Worm (Caenorhabditis elegans) whole organism, late embryonic: Measurements from ENCODE around the gene Y40H7A.4.
"Not testable (repeated sequence)": the region's sequence is repeated elsewhere in the genome, so short reads cannot be mapped to it uniquely, and the experiment has no call there.

Experiments used
- C38D4.7 ChIP-seq: fragments of 200-800 bp; sonication (Bioruptor generic); optimal IDR thresholded peaks from 2 replicates; lab custom pipeline; 2018; ENCODE audit warnings: mild to moderate bottlenecking, missing genetic modification characterization, moderate library complexity, missing compliant biosample characterization
- K09A11.1 ChIP-seq: sonication (generic microtip); optimal IDR thresholded peaks from 2 replicates; lab custom pipeline; 2017; ENCODE audit warnings: antibody characterized with exemption, mild to moderate bottlenecking, missing genetic modification characterization, missing compliant biosample characterization; ENCODE audit not compliant: insufficient read depth
- T23F11.4 ChIP-seq: fragments of 200-800 bp; sonication (Bioruptor generic); optimal IDR thresholded peaks from 2 replicates; lab custom pipeline; 2018; ENCODE audit warnings: mild to moderate bottlenecking, missing genetic modification characterization, missing compliant biosample characterization
- Y22D7AL.16 ChIP-seq: sonication (generic microtip); optimal IDR thresholded peaks from 2 replicates; lab custom pipeline; 2016; ENCODE audit warnings: missing genetic modification characterization, missing compliant biosample characterization
- ceh-19 ChIP-seq: fragments of 200-800 bp; sonication (Bioruptor generic); optimal IDR thresholded peaks from 2 replicates; lab custom pipeline; 2018; ENCODE audit warnings: mild to moderate bottlenecking, missing genetic modification characterization, missing compliant biosample characterization
- ceh-2 ChIP-seq: sonication (generic microtip); optimal IDR thresholded peaks from 2 replicates; lab custom pipeline; 2016; ENCODE audit warnings: missing genotype, missing genetic modification characterization, missing compliant biosample characterization
- ceh-24 ChIP-seq: sonication (generic microtip); optimal IDR thresholded peaks from 2 replicates; lab custom pipeline; 2016; ENCODE audit warnings: mild to moderate bottlenecking, missing genetic modification characterization, missing compliant biosample characterization
- ceh-30 ChIP-seq: fragments of 150-350 bp; optimal IDR thresholded peaks from 2 replicates; lab custom pipeline; 2014; ENCODE audit warnings: missing biosample characterization, missing genetic modification characterization
- ceh-31 ChIP-seq: sonication (generic microtip); optimal IDR thresholded peaks from 2 replicates; lab custom pipeline; 2016; ENCODE audit warnings: missing genetic modification characterization, missing compliant biosample characterization
- ceh-34 ChIP-seq: sonication (generic microtip); optimal IDR thresholded peaks from 2 replicates; lab custom pipeline; 2016; ENCODE audit warnings: mild to moderate bottlenecking, missing genetic modification characterization, missing compliant biosample characterization
- ceh-6 ChIP-seq: fragments of 200-800 bp; sonication (Bioruptor generic); optimal IDR thresholded peaks from 2 replicates; lab custom pipeline; 2018; ENCODE audit warnings: mild to moderate bottlenecking, missing genetic modification characterization, missing compliant biosample characterization
- ceh-9 ChIP-seq: sonication (generic microtip); optimal IDR thresholded peaks from 2 replicates; lab custom pipeline; 2016; ENCODE audit warnings: mild to moderate bottlenecking, missing genetic modification characterization, inconsistent platforms, missing compliant biosample characterization
- che-1 ChIP-seq: sonication (generic microtip); optimal IDR thresholded peaks from 2 replicates; lab custom pipeline; 2016; ENCODE audit warnings: mild to moderate bottlenecking, missing genetic modification characterization, missing compliant biosample characterization
- dmd-4 ChIP-seq: sonication (generic microtip); optimal IDR thresholded peaks from 2 replicates; lab custom pipeline; 2016; ENCODE audit warnings: borderline replicate concordance, missing genetic modification characterization, missing compliant biosample characterization
- elt-4 ChIP-seq: sonication (generic microtip); optimal IDR thresholded peaks from 2 replicates; lab custom pipeline; 2016; ENCODE audit warnings: missing genetic modification characterization, missing compliant biosample characterization
- ets-4 ChIP-seq: sonication (generic microtip); optimal IDR thresholded peaks from 2 replicates; lab custom pipeline; 2016; ENCODE audit warnings: missing genetic modification characterization, missing compliant biosample characterization
- eyg-1 ChIP-seq: sonication (generic microtip); optimal IDR thresholded peaks from 2 replicates; lab custom pipeline; 2016; ENCODE audit warnings: missing genotype, missing genetic modification characterization, missing compliant biosample characterization
- fax-1 ChIP-seq: sonication (generic microtip); optimal IDR thresholded peaks from 2 replicates; lab custom pipeline; 2016; ENCODE audit warnings: missing genotype, missing genetic modification characterization, missing compliant biosample characterization
- fkh-10 ChIP-seq: fragments of 150-350 bp; optimal IDR thresholded peaks from 2 replicates; lab custom pipeline; 2014; ENCODE audit warnings: missing biosample characterization, missing genetic modification reagents, missing genetic modification characterization
- hlh-13 ChIP-seq: fragments of 200-800 bp; sonication (Bioruptor generic); optimal IDR thresholded peaks from 2 replicates; lab custom pipeline; 2018; ENCODE audit warnings: mild to moderate bottlenecking, missing genetic modification characterization, missing compliant biosample characterization
- hlh-6 ChIP-seq: sonication (generic microtip); optimal IDR thresholded peaks from 2 replicates; lab custom pipeline; 2016; ENCODE audit warnings: missing genotype, missing genetic modification characterization, missing compliant biosample characterization
- hlh-8 ChIP-seq: sonication (generic microtip); optimal IDR thresholded peaks from 2 replicates; lab custom pipeline; 2016; ENCODE audit warnings: missing genotype, missing genetic modification characterization, missing compliant biosample characterization
- mec-3 ChIP-seq: sonication (generic microtip); optimal IDR thresholded peaks from 2 replicates; lab custom pipeline; 2016; ENCODE audit warnings: borderline replicate concordance, missing genetic modification characterization, missing compliant biosample characterization
- nhr-232 ChIP-seq: sonication (generic microtip); optimal IDR thresholded peaks from 2 replicates; lab custom pipeline; 2016; ENCODE audit warnings: missing genetic modification characterization, missing compliant biosample characterization
- npax-4 ChIP-seq: sonication (generic microtip); optimal IDR thresholded peaks from 2 replicates; lab custom pipeline; 2016; ENCODE audit warnings: missing genetic modification characterization, missing compliant biosample characterization
- odd-2 ChIP-seq: sonication (generic microtip); optimal IDR thresholded peaks from 2 replicates; lab custom pipeline; 2017; ENCODE audit warnings: antibody characterized with exemption, mild to moderate bottlenecking, missing genetic modification characterization, missing compliant biosample characterization
- pag-3 ChIP-seq: sonication (generic microtip); optimal IDR thresholded peaks from 2 replicates; lab custom pipeline; 2016; ENCODE audit warnings: missing compliant biosample characterization, missing genetic modification characterization, borderline replicate concordance
- pat-9 ChIP-seq: fragments of 200-800 bp; sonication (Bioruptor generic); optimal IDR thresholded peaks from 2 replicates; lab custom pipeline; 2018; ENCODE audit warnings: mild to moderate bottlenecking, missing genetic modification characterization, moderate library complexity, missing compliant biosample characterization
- pha-2 ChIP-seq: sonication (generic microtip); optimal IDR thresholded peaks from 2 replicates; lab custom pipeline; 2017; ENCODE audit warnings: mild to moderate bottlenecking, missing genetic modification characterization, missing compliant biosample characterization
- pros-1 ChIP-seq: fragments of 150-350 bp; optimal IDR thresholded peaks from 2 replicates; lab custom pipeline; 2014; ENCODE audit warnings: missing biosample characterization, missing genetic modification reagents, missing genetic modification characterization
- ref-2 ChIP-seq: sonication (generic microtip); optimal IDR thresholded peaks from 2 replicates; lab custom pipeline; 2016; ENCODE audit warnings: missing genetic modification characterization, missing compliant biosample characterization
- sdc-2 ChIP-seq: sonication (generic microtip); optimal IDR thresholded peaks from 2 replicates; lab custom pipeline; 2016; ENCODE audit warnings: missing genotype, missing genetic modification characterization, missing compliant biosample characterization
- tbx-2 ChIP-seq: sonication (generic microtip); optimal IDR thresholded peaks from 2 replicates; lab custom pipeline; 2016; ENCODE audit warnings: missing genetic modification characterization, missing compliant biosample characterization
- tbx-7 ChIP-seq: sonication (generic microtip); optimal IDR thresholded peaks from 2 replicates; lab custom pipeline; 2016; ENCODE audit warnings: missing genotype, missing genetic modification characterization, missing compliant biosample characterization
- ttx-3 ChIP-seq: sonication (generic microtip); optimal IDR thresholded peaks from 2 replicates; lab custom pipeline; 2016; ENCODE audit warnings: missing genetic modification reagents, missing genetic modification characterization, missing compliant biosample characterization
- unc-3 ChIP-seq, 2 experiments: fragments of 200-800 bp in 1 of 2; sonication (Bioruptor generic) in 1 of 2; sonication (generic microtip) in 1 of 2; conservative IDR thresholded peaks in 1 of 2; optimal IDR thresholded peaks in 1 of 2; 2 replicates each; pipeline versions ENCODE4 v1.3.6 to Lab custom; 2016 to 2022; ENCODE audit warnings: missing compliant biosample characterization in 2 of 2, missing genetic modification characterization in 2 of 2, missing genetic modification reagents in 1 of 2
- unc-42 ChIP-seq: sonication (generic microtip); optimal IDR thresholded peaks from 2 replicates; lab custom pipeline; 2016; ENCODE audit warnings: missing genotype, missing genetic modification characterization, missing compliant biosample characterization
- unc-86 ChIP-seq: sonication (generic microtip); optimal IDR thresholded peaks from 2 replicates; lab custom pipeline; 2016; ENCODE audit warnings: missing genetic modification characterization, missing compliant biosample characterization

Gene Y40H7A.4

ce11 chrIV:15140832-15141231, 34.5 kb downstream of the Y40H7A.4 start, which contains the start of gene srg-51:
Gene srg-51 (minus strand): TSS chrIV:15140932.
- TF ChIP-seq fkh-10 (GFP tag; lab: Kevin White, UChicago), result no peak
- no peak for TF ChIP-seq ceh-6
- TF ChIP-seq ceh-19 (GFP tag; lab: Kevin White, UChicago), result no peak
- no peak for TF ChIP-seq mec-3
- no peak for TF ChIP-seq K09A11.1 (tag; lab: Kevin White, UChicago)
- TF ChIP-seq pha-2 (tag; lab: Kevin White, UChicago), result no peak
- TF ChIP-seq Y22D7AL.16, result no peak
- no peak for TF ChIP-seq odd-2 (tag; lab: Kevin White, UChicago)
- no peak for TF ChIP-seq pros-1 (tag; lab: Kevin White, UChicago)
- TF ChIP-seq pat-9 (tag; lab: Kevin White, UChicago), result no peak

- TF ChIP-seq ets-4 (tag; lab: Kevin White, UChicago); T23F11.4; fkh-10 (GFP tag; lab: Kevin White, UChicago): not testable (repeated sequence)
Measured at ce11 chrIV:15133899-15134298, 41.4 kb downstream of the Y40H7A.4 start, which contains the start of gene M199.8. Gene M199.8 (minus strand): TSS chrIV:15133999.

ce11 chrIV:15131697-15132096, 43.6 kb downstream of the Y40H7A.4 start, which contains the start of gene col-135:
Gene col-135 (minus strand): TSS chrIV:15131797.
- no peak for TF ChIP-seq ref-2 (tag; lab: Kevin White, UChicago)
- no peak for TF ChIP-seq ceh-6
- no peak for TF ChIP-seq ceh-30 (tag; lab: Kevin White, UChicago)
- TF ChIP-seq C38D4.7 (GFP tag; lab: Kevin White, UChicago), result no peak
- no peak for TF ChIP-seq unc-86 (tag; lab: Kevin White, UChicago)
- no peak for TF ChIP-seq unc-42
- no peak for TF ChIP-seq fax-1 (tag; lab: Kevin White, UChicago)

ce11 chrIV:15127731-15128130, 47.6 kb downstream of the Y40H7A.4 start, which contains the start of gene M199.9:
Gene M199.9 (minus strand): TSS chrIV:15127831.
- TF ChIP-seq npax-4 (tag; lab: Kevin White, UChicago) (no peak), ceh-2 (tag; lab: Kevin White, UChicago) (no peak), ttx-3 (no peak), ceh-9 (tag; lab: Kevin White, UChicago) (no peak), eyg-1 (no peak), sdc-2 (no peak), odd-2 (tag; lab: Kevin White, UChicago) (no peak), unc-3 (GFP tag; conservative IDR thresholded peaks at IDR 0.05; lab: Robert Waterston, UW) (no peak), unc-3 (tag; optimal IDR thresholded peaks at IDR 0.05; lab: Kevin White, UChicago) (no peak), ceh-31 (tag; lab: Kevin White, UChicago) (no peak), che-1 (no peak), tbx-7 (tag; lab: Kevin White, UChicago) (no peak), pha-2 (tag; lab: Kevin White, UChicago) (no peak), elt-4 (tag; lab: Kevin White, UChicago) (no peak), ref-2 (tag; lab: Kevin White, UChicago) (no peak), hlh-6 (tag; lab: Kevin White, UChicago) (no peak), tbx-2 (no peak)

- no peak for TF ChIP-seq npax-4 (tag; lab: Kevin White, UChicago)
- no peak for TF ChIP-seq nhr-232 (tag; lab: Kevin White, UChicago)
- TF ChIP-seq hlh-8, result no peak
- no peak for TF ChIP-seq hlh-13 (GFP tag; lab: Kevin White, UChicago)
- TF ChIP-seq pag-3 (tag; lab: Kevin White, UChicago), result no peak
- no peak for TF ChIP-seq ceh-24
- no peak for TF ChIP-seq Y22D7AL.16
- TF ChIP-seq dmd-4, result no peak
- TF ChIP-seq K09A11.1 (tag; lab: Kevin White, UChicago), result no peak
- TF ChIP-seq unc-3 (GFP tag; conservative IDR thresholded peaks at IDR 0.05; lab: Robert Waterston, UW), result no peak
- TF ChIP-seq unc-3 (tag; optimal IDR thresholded peaks at IDR 0.05; lab: Kevin White, UChicago), result no peak
- TF ChIP-seq ceh-34, result no peak
- no peak for TF ChIP-seq ttx-3
- no peak for TF ChIP-seq fax-1 (tag; lab: Kevin White, UChicago)
- TF ChIP-seq fkh-10 (GFP tag; lab: Kevin White, UChicago), result no peak
Measured at ce11 chrIV:15126021-15126420, 49.3 kb downstream of the Y40H7A.4 start, which contains the start of gene clec-190. Gene clec-190 (minus strand): TSS chrIV:15126121.
